Fruit fly (Drosophila melanogaster) whole organism, embryonic: ENCODE results near the gene mag.

Experiments
- Atf3 ChIP-seq: fragments of 200-800 bp; sonication (Bioruptor generic); optimal IDR thresholded peaks from 3 replicates; lab custom pipeline; 2016; ENCODE audit warnings: missing biosample characterization, missing genetic modification characterization
- CG12299 ChIP-seq: fragments of 200-800 bp; sonication (Bioruptor generic); optimal IDR thresholded peaks from 2 replicates; lab custom pipeline; 2018; ENCODE audit warnings: missing biosample characterization, mild to moderate bottlenecking, missing genetic modification characterization
- CG15269 ChIP-seq: fragments of 200-800 bp; sonication (Bioruptor generic); optimal IDR thresholded peaks from 2 replicates; lab custom pipeline; 2018; ENCODE audit warnings: missing biosample characterization, mild to moderate bottlenecking, missing genetic modification characterization, moderate library complexity
- CG1529 ChIP-seq: fragments of 200-800 bp; sonication (Bioruptor generic); optimal IDR thresholded peaks from 3 replicates; lab custom pipeline; 2018; ENCODE audit warnings: missing biosample characterization, missing genetic modification characterization
- CG16779 ChIP-seq: fragments of 200-800 bp; sonication (Bioruptor generic); IDR thresholded peaks from 2 replicates; pipeline ENCODE4 v1.3.6; 2022; ENCODE audit warnings: missing biosample characterization, missing genetic modification characterization
- CG17568 ChIP-seq: fragments of 200-800 bp; sonication (Bioruptor generic); optimal IDR thresholded peaks from 2 replicates; lab custom pipeline; 2018; ENCODE audit warnings: missing biosample characterization, mild to moderate bottlenecking, missing genetic modification characterization, moderate library complexity
- CG1792 ChIP-seq: fragments of 200-800 bp; sonication (Bioruptor generic); optimal IDR thresholded peaks from 2 replicates; lab custom pipeline; 2016; ENCODE audit warnings: missing biosample characterization, missing genetic modification characterization
- CG2116 ChIP-seq: fragments of 200-800 bp; sonication (Bioruptor generic); optimal IDR thresholded peaks from 3 replicates; lab custom pipeline; 2018; ENCODE audit warnings: missing biosample characterization, mild to moderate bottlenecking, missing genetic modification characterization
- CG31365 ChIP-seq: fragments of 200-800 bp; sonication (Bioruptor generic); optimal IDR thresholded peaks from 2 replicates; lab custom pipeline; 2018; ENCODE audit warnings: missing biosample characterization, mild to moderate bottlenecking, missing genetic modification characterization
- CG32767 ChIP-seq: fragments of 200-800 bp; sonication (Bioruptor generic); IDR thresholded peaks from 2 replicates; pipeline ENCODE4 v1.3.6; 2022; ENCODE audit warnings: missing biosample characterization, missing genetic modification characterization
- CG4424 ChIP-seq: fragments of 200-800 bp; sonication (Bioruptor generic); optimal IDR thresholded peaks from 3 replicates; lab custom pipeline; 2016; ENCODE audit warnings: missing biosample characterization, missing genetic modification characterization
- CG8478 ChIP-seq: fragments of >200 bp; optimal IDR thresholded peaks from 2 replicates; lab custom pipeline; 2018
- CG8765 ChIP-seq: fragments of 200-800 bp; sonication (Bioruptor generic); IDR thresholded peaks from 2 replicates; pipeline ENCODE4 v1.3.6; 2022; ENCODE audit warnings: missing biosample characterization, missing genetic modification characterization
- CG8944 ChIP-seq: fragments of 200-800 bp; sonication (Bioruptor generic); optimal IDR thresholded peaks from 3 replicates; lab custom pipeline; 2016; ENCODE audit warnings: missing biosample characterization, missing genetic modification characterization
- D19A ChIP-seq: fragments of 200-800 bp; optimal IDR thresholded peaks from 3 replicates; lab custom pipeline; 2019; ENCODE audit warnings: missing biosample characterization, mild to moderate bottlenecking, missing genetic modification characterization, moderate library complexity
- Doc3 ChIP-seq: fragments of 200-800 bp; sonication (Bioruptor generic); IDR thresholded peaks from 3 replicates; pipeline ENCODE4 v1.3.6; 2022; ENCODE audit warnings: missing biosample characterization, missing genetic modification characterization; ENCODE audit not compliant: partially characterized antibody
- Ets65A ChIP-seq: fragments of 200-800 bp; sonication (Bioruptor generic); peaks from one replicate; lab custom pipeline; 2016; ENCODE audit warnings: missing biosample characterization, missing genetic modification characterization
- HLH54F ChIP-seq: fragments of 200-800 bp; sonication (Bioruptor generic); optimal IDR thresholded peaks from 3 replicates; lab custom pipeline; 2016; ENCODE audit warnings: missing biosample characterization, missing genetic modification characterization
- Hr51 ChIP-seq, 2 experiments: fragments of 200-800 bp; sonication (Bioruptor generic); optimal IDR thresholded peaks; 2 replicates in 1 of 2; 3 replicates in 1 of 2; lab custom pipeline; 2016 to 2018; ENCODE audit warnings: missing biosample characterization in 2 of 2, missing genetic modification characterization in 2 of 2, mild to moderate bottlenecking in 1 of 2, moderate library complexity in 1 of 2
- Kr ChIP-seq: fragments of 200-800 bp; sonication (Bioruptor generic); optimal IDR thresholded peaks from 2 replicates; lab custom pipeline; 2017; ENCODE audit warnings: missing biosample characterization, mild to moderate bottlenecking, missing genetic modification characterization
- Lhr ChIP-seq: fragments of 200-800 bp; sonication (Bioruptor generic); optimal IDR thresholded peaks from 3 replicates; lab custom pipeline; 2017; ENCODE audit warnings: mild to moderate bottlenecking, missing biosample characterization, missing genetic modification reagents, missing genetic modification characterization
- Lpt ChIP-seq: fragments of >200 bp; optimal IDR thresholded peaks from 2 replicates; lab custom pipeline; 2018; ENCODE audit warnings: missing biosample characterization, missing genetic modification characterization
- MTF-1 ChIP-seq: fragments of 200-800 bp; sonication (Bioruptor generic); optimal IDR thresholded peaks from 2 replicates; lab custom pipeline; 2018; ENCODE audit warnings: missing biosample characterization, mild to moderate bottlenecking, missing genetic modification characterization, borderline replicate concordance
- Mrtf ChIP-seq: fragments of 200-800 bp; sonication (Bioruptor generic); IDR thresholded peaks from 3 replicates; pipeline ENCODE4 v1.3.6; 2022; ENCODE audit warnings: missing biosample characterization, missing genetic modification characterization
- NFAT ChIP-seq: fragments of 200-800 bp; sonication (Bioruptor generic); IDR thresholded peaks from 2 replicates; pipeline ENCODE4 v1.3.6; 2022; ENCODE audit warnings: missing biosample characterization, missing genetic modification characterization
- Opbp ChIP-seq: fragments of 200-800 bp; sonication (Bioruptor generic); IDR thresholded peaks from 3 replicates; pipeline ENCODE4 v1.3.6; 2022; ENCODE audit warnings: missing biosample characterization, missing genetic modification characterization; ENCODE audit not compliant: partially characterized antibody
- Six4 ChIP-seq: fragments of 200-800 bp; sonication (Bioruptor generic); optimal IDR thresholded peaks from 2 replicates; lab custom pipeline; 2016; ENCODE audit warnings: missing biosample characterization, missing genetic modification characterization
- ap ChIP-seq: fragments of 200-800 bp; sonication (Bioruptor generic); IDR thresholded peaks from 2 replicates; pipeline ENCODE4 v1.3.6; 2022; ENCODE audit warnings: missing biosample characterization, missing genetic modification characterization
- bowl ChIP-seq: fragments of 200-800 bp; sonication (Bioruptor generic); IDR thresholded peaks from 2 replicates; pipeline ENCODE4 v1.3.6; 2022; ENCODE audit warnings: missing biosample characterization, missing genetic modification characterization
- caup ChIP-seq: fragments of 200-800 bp; sonication (Bioruptor generic); optimal IDR thresholded peaks from 3 replicates; lab custom pipeline; 2017; ENCODE audit warnings: missing biosample characterization, mild to moderate bottlenecking, missing genetic modification characterization, moderate library complexity; ENCODE audit not compliant: severe bottlenecking
- cg ChIP-seq: fragments of 200-800 bp; sonication (Bioruptor generic); optimal IDR thresholded peaks from 3 replicates; lab custom pipeline; 2019; ENCODE audit warnings: missing biosample characterization, mild to moderate bottlenecking, missing genetic modification characterization, moderate library complexity
- chm ChIP-seq: fragments of 200-800 bp; sonication (Bioruptor generic); IDR thresholded peaks from 2 replicates; pipeline ENCODE4 v1.3.6; 2022; ENCODE audit warnings: missing biosample characterization, missing genetic modification characterization
- dan ChIP-seq: fragments of 200-800 bp; sonication (Bioruptor generic); IDR thresholded peaks from 2 replicates; pipeline ENCODE4 v1.3.6; 2022; ENCODE audit warnings: missing biosample characterization, missing genetic modification characterization
- dimm ChIP-seq: fragments of 200-800 bp; sonication (Bioruptor generic); IDR thresholded peaks from 2 replicates; pipeline ENCODE4 v1.3.6; 2022; ENCODE audit warnings: missing biosample characterization, missing genetic modification characterization
- eyg ChIP-seq: fragments of 200-800 bp; sonication (Bioruptor generic); optimal IDR thresholded peaks from 3 replicates; lab custom pipeline; 2016; ENCODE audit warnings: missing biosample characterization, missing genetic modification characterization
- gce ChIP-seq: fragments of 200-800 bp; sonication (Bioruptor generic); IDR thresholded peaks from 3 replicates; pipeline ENCODE4 v1.3.6; 2022; ENCODE audit warnings: missing biosample characterization, missing genetic modification characterization
- gem ChIP-seq: fragments of 200-800 bp; sonication (Bioruptor generic); optimal IDR thresholded peaks from 2 replicates; lab custom pipeline; 2019; ENCODE audit warnings: missing biosample characterization, mild to moderate bottlenecking, missing genetic modification characterization, moderate library complexity
- gfzf ChIP-seq: fragments of 200-800 bp; sonication (Bioruptor generic); optimal IDR thresholded peaks from 2 replicates; lab custom pipeline; 2016; ENCODE audit warnings: missing biosample characterization, mild to moderate bottlenecking, missing genetic modification characterization, moderate library complexity
- grau ChIP-seq: fragments of 200-800 bp; optimal IDR thresholded peaks from 3 replicates; lab custom pipeline; 2019; ENCODE audit warnings: missing biosample characterization, mild to moderate bottlenecking, missing genetic modification characterization, moderate library complexity
- hkb ChIP-seq, 2 experiments: fragments of 200-800 bp in 1 of 2; fragments of >200 bp in 1 of 2; sonication (Bioruptor generic) in 1 of 2; IDR thresholded peaks in 1 of 2; optimal IDR thresholded peaks in 1 of 2; 2 replicates each; pipeline versions ENCODE4 v1.3.6 to Lab custom; 2017 to 2022; ENCODE audit warnings: missing biosample characterization in 1 of 2, missing genetic modification characterization in 1 of 2
- ken ChIP-seq: fragments of 200-800 bp; sonication (Bioruptor generic); IDR thresholded peaks from 3 replicates; pipeline ENCODE4 v1.3.6; 2022; ENCODE audit warnings: missing biosample characterization, missing genetic modification characterization
- mam ChIP-seq: fragments of 200-800 bp; sonication (Bioruptor generic); optimal IDR thresholded peaks from 3 replicates; lab custom pipeline; 2016; ENCODE audit warnings: missing biosample characterization, missing genetic modification characterization
- pum ChIP-seq: fragments of 200-800 bp; sonication (Bioruptor generic); optimal IDR thresholded peaks from 2 replicates; lab custom pipeline; 2016; ENCODE audit warnings: missing biosample characterization, missing genetic modification characterization
- sim ChIP-seq: fragments of 200-800 bp; sonication (Bioruptor generic); IDR thresholded peaks from 2 replicates; pipeline ENCODE4 v1.3.6; 2022; ENCODE audit warnings: missing biosample characterization, missing genetic modification characterization
- tin ChIP-seq: fragments of 200-800 bp; sonication (Bioruptor generic); optimal IDR thresholded peaks from 3 replicates; lab custom pipeline; 2016; ENCODE audit warnings: missing biosample characterization, missing genetic modification characterization
- twi ChIP-seq: fragments of 200-800 bp; optimal IDR thresholded peaks from 2 replicates; lab custom pipeline; 2019; ENCODE audit warnings: missing biosample characterization, mild to moderate bottlenecking, missing genetic modification characterization, moderate library complexity
- wek ChIP-seq: fragments of 200-800 bp; sonication (Bioruptor generic); optimal IDR thresholded peaks from 3 replicates; lab custom pipeline; 2018; ENCODE audit warnings: missing biosample characterization, mild to moderate bottlenecking, missing genetic modification characterization, moderate library complexity
- zen ChIP-seq: fragments of 200-800 bp; sonication (Bioruptor generic); optimal IDR thresholded peaks from 3 replicates; lab custom pipeline; 2018; ENCODE audit warnings: missing biosample characterization, mild to moderate bottlenecking, missing genetic modification characterization, moderate library complexity
- zfh2 ChIP-seq: fragments of 200-800 bp; sonication (Bioruptor generic); optimal IDR thresholded peaks from 2 replicates; lab custom pipeline; 2016; ENCODE audit warnings: missing biosample characterization, missing genetic modification characterization

mag gene

DNA sequence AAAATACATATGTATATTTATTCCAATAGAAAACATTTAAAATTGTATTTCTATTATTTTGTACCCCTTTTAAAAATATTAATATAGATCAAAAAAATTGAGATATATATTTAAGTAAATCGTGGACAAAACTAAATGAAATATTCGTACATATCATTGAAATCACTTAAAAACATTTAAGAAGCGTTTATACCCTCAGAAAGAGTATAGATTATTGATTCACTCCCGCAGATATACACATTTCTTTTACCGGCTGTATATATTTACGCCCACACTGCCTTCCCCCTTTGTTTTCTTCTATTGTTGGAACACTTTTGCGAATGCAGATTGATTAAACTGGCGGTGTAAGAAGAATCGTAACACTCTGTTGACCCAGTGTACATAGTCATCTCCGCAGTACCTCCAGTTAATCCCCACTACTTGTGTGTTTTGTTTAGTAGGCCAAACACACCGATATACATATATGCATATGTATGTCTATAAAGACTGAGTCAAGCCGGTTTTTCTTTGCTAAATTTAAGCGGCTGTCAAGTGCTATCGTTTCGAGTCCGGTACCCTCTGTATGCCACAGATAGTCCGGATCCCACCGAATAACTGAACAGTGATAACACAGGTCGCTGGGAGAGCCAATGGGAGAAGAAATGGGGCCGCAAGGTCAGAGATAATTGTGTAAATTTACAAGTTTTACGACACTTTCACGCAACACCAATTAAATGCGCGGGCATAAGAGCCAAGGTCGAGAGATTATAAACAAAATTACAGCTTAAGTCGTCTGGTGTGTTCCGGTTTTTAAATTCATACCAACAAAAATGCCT is 11.2 kb downstream of the mag start (continued):
- TF ChIP-seq Six4 (GFP tag; lab: Kevin White, UChicago) (no peak), CG16779 (GFP tag; lab: Robert Waterston, UW) (no peak), Lpt (GFP tag; lab: Kevin White, UChicago) (no peak), CG31365 (tag; lab: Kevin White, UChicago) (peak; percentile 71), Doc3 (GFP tag; lab: Robert Waterston, UW) (no peak), grau (peak; percentile 54), gem (tag; lab: Kevin White, UChicago) (peak; percentile 44), gfzf (GFP tag; lab: Kevin White, UChicago) (no peak), tin (GFP tag; lab: Kevin White, UChicago) (no peak), CG4424 (GFP tag; lab: Kevin White, UChicago) (peak; percentile 7), bowl (GFP tag; lab: Robert Waterston, UW) (0 out of 2 replicates have a peak, but pooled peaks have one; percentile 22), CG15269 (tag; lab: Kevin White, UChicago) (no peak), Lhr (GFP tag; lab: Kevin White, UChicago) (peak; percentile 43), gce (0 out of 3 replicates have a peak, but pooled peaks have one; percentile 64), D19A (tag; lab: Kevin White, UChicago) (peak; percentile 97), pum (GFP tag; lab: Kevin White, UChicago) (peak; percentile 17), dan (GFP tag; lab: Robert Waterston, UW) (no peak), CG17568 (GFP tag; lab: Kevin White, UChicago) (peak; percentile 69), cg (GFP tag; lab: Kevin White, UChicago) (no peak), wek (peak; percentile 83), CG12299 (no peak), zfh2 (GFP tag; lab: Kevin White, UChicago) (no peak), Opbp (GFP tag; lab: Robert Waterston, UW) (no peak), CG8478 (no peak), eyg (GFP tag; lab: Kevin White, UChicago) (peak; percentile 60), mam (GFP tag; lab: Kevin White, UChicago) (peak; percentile 27), ken (GFP tag; lab: Robert Waterston, UW) (peak; percentile 29; the same call in 1 of the 3 replicates), Ets65A (peak; percentile 47), Mrtf (GFP tag; lab: Robert Waterston, UW) (0 out of 3 replicates have a peak, but pooled peaks have one; percentile 21), Kr (GFP tag; lab: Kevin White, UChicago) (peak; percentile 83), CG8944 (GFP tag; lab: Kevin White, UChicago) (peak; percentile 41), Atf3 (no peak), hkb (optimal IDR thresholded peaks at IDR 0.05; lab: Kevin White, UChicago) (no peak), hkb (GFP tag; IDR thresholded peaks at IDR 0.05; lab: Robert Waterston, UW) (no peak), CG8765 (GFP tag; lab: Robert Waterston, UW) (no peak), CG32767 (no peak), dimm (no peak), CG1792 (GFP tag; lab: Kevin White, UChicago) (peak; percentile 87), caup (GFP tag; lab: Kevin White, UChicago) (peak; percentile 28), sim (GFP tag; lab: Robert Waterston, UW) (no peak), chm (GFP tag; lab: Robert Waterston, UW) (0 out of 2 replicates have a peak, but pooled peaks have one; percentile 32), zen (tag; lab: Kevin White, UChicago) (peak; percentile 25), CG1529 (GFP tag; lab: Kevin White, UChicago) (peak; percentile 73), twi (tag; lab: Kevin White, UChicago) (no peak), MTF-1 (peak; percentile 48), ap (GFP tag; lab: Robert Waterston, UW) (no peak), CG2116 (GFP tag; lab: Kevin White, UChicago) (peak; percentile 54), HLH54F (GFP tag; lab: Kevin White, UChicago) (peak; percentile 34), NFAT (GFP tag; lab: Robert Waterston, UW) (no peak), Hr51 (GFP tag; optimal IDR thresholded peaks at IDR 0.05; lab: Kevin White, UChicago) (peak; percentile 20 to 40)
